Worm (Caenorhabditis elegans) whole organism, young adult: ENCODE results near the gene bus-18.
A peak's percentile ranks its signal among the peaks of the same experiment; 100 is the strongest.

Experiments used
- B0035.1 ChIP-seq: sonication (generic microtip); optimal IDR thresholded peaks from 2 replicates; lab custom pipeline; 2016; ENCODE audit warnings: missing genetic modification characterization, mild to moderate bottlenecking, missing compliant biosample characterization, missing genotype, missing genetic modification reagents
- B0336.3 ChIP-seq: fragments of 200-800 bp; sonication (Bioruptor generic); IDR thresholded peaks from 2 replicates; pipeline ENCODE4 v1.3.6; 2022; ENCODE audit warnings: missing genetic modification characterization, missing compliant biosample characterization
- C06A6.2 ChIP-seq: fragments of 200-800 bp; sonication (Bioruptor generic); conservative IDR thresholded peaks from 2 replicates; pipeline ENCODE4 v1.3.6; 2022; ENCODE audit warnings: missing genetic modification characterization, missing compliant biosample characterization
- C17E4.6 ChIP-seq: fragments of 200-800 bp; sonication (Bioruptor generic); IDR thresholded peaks from 2 replicates; pipeline ENCODE4 v1.3.6; 2022; ENCODE audit warnings: missing genetic modification reagents, missing genetic modification characterization, missing compliant biosample characterization
- F10E7.11 ChIP-seq: sonication (generic microtip); optimal IDR thresholded peaks from 2 replicates; lab custom pipeline; 2017; ENCODE audit warnings: mild to moderate bottlenecking, missing genetic modification characterization, moderate library complexity, missing compliant biosample characterization
- F22D6.2 ChIP-seq: sonication (generic microtip); optimal IDR thresholded peaks from 2 replicates; lab custom pipeline; 2016; ENCODE audit warnings: mild to moderate bottlenecking, missing genetic modification characterization, missing compliant biosample characterization
- F23B12.7 ChIP-seq: sonication (generic microtip); optimal IDR thresholded peaks from 2 replicates; lab custom pipeline; 2017; ENCODE audit warnings: missing genetic modification characterization, mild to moderate bottlenecking, missing compliant biosample characterization, antibody characterized with exemption, moderate library complexity; ENCODE audit not compliant: insufficient read depth
- F52B5.7 ChIP-seq: sonication (generic microtip); optimal IDR thresholded peaks from 2 replicates; lab custom pipeline; 2016; ENCODE audit warnings: mild to moderate bottlenecking, missing genetic modification characterization, missing compliant biosample characterization
- F55B11.4 ChIP-seq: sonication (generic microtip); optimal IDR thresholded peaks from 2 replicates; lab custom pipeline; 2016; ENCODE audit warnings: missing compliant biosample characterization, missing genetic modification characterization, borderline replicate concordance; ENCODE audit not compliant: insufficient read depth
- K11D2.4 ChIP-seq: fragments of 200-800 bp; sonication (Bioruptor generic); IDR thresholded peaks from 2 replicates; pipeline ENCODE4 v1.3.6; 2022; ENCODE audit warnings: missing genetic modification reagents, missing genetic modification characterization, missing compliant biosample characterization
- Y56A3A.18 ChIP-seq: fragments of 200-800 bp; sonication (Bioruptor generic); IDR thresholded peaks from 2 replicates; pipeline ENCODE4 v1.3.6; 2022; ENCODE audit warnings: missing genetic modification reagents, missing genetic modification characterization, missing compliant biosample characterization
- Y79H2A.3 ChIP-seq: fragments of 200-800 bp; sonication (Bioruptor generic); conservative IDR thresholded peaks from 2 replicates; pipeline ENCODE4 v1.3.6; 2022; ENCODE audit warnings: missing genetic modification reagents, missing genetic modification characterization, missing compliant biosample characterization
- Y95B8A.8 ChIP-seq: fragments of 200-800 bp; sonication (Bioruptor generic); IDR thresholded peaks from 2 replicates; pipeline ENCODE4 v1.3.6; 2022; ENCODE audit warnings: missing genetic modification reagents, missing genetic modification characterization, missing compliant biosample characterization
- ZK185.1 ChIP-seq: sonication (generic microtip); optimal IDR thresholded peaks from 2 replicates; lab custom pipeline; 2016; ENCODE audit warnings: mild to moderate bottlenecking, missing genetic modification characterization, missing compliant biosample characterization; ENCODE audit not compliant: poor library complexity, severe bottlenecking
- aptf-3 ChIP-seq: fragments of 200-800 bp; sonication (Bioruptor generic); IDR thresholded peaks from 2 replicates; pipeline ENCODE4 v1.3.6; 2022; ENCODE audit warnings: missing genetic modification characterization, missing compliant biosample characterization
- cebp-1 ChIP-seq, 2 experiments: fragments of 200-800 bp in 1 of 2; sonication (Bioruptor generic) in 1 of 2; sonication (generic microtip) in 1 of 2; IDR thresholded peaks in 1 of 2; optimal IDR thresholded peaks in 1 of 2; 2 replicates each; pipeline versions ENCODE4 v1.3.6 to Lab custom; 2017 to 2022; ENCODE audit warnings: missing compliant biosample characterization in 2 of 2, missing genetic modification characterization in 2 of 2, mild to moderate bottlenecking in 1 of 2, missing genetic modification reagents in 1 of 2, moderate library complexity in 1 of 2
- cebp-2 ChIP-seq: fragments of 200-800 bp; sonication (Bioruptor generic); IDR thresholded peaks from 2 replicates; pipeline ENCODE4 v1.3.6; 2022; ENCODE audit warnings: missing genetic modification characterization, missing compliant biosample characterization
- ceh-40 ChIP-seq: fragments of 200-800 bp; sonication (Bioruptor generic); IDR thresholded peaks from 2 replicates; pipeline ENCODE4 v1.3.6; 2022; ENCODE audit warnings: missing genetic modification characterization, missing compliant biosample characterization
- chd-7 ChIP-seq: sonication (generic microtip); optimal IDR thresholded peaks from 2 replicates; lab custom pipeline; 2016; ENCODE audit warnings: mild to moderate bottlenecking, missing genetic modification characterization, moderate library complexity, missing compliant biosample characterization
- die-1 ChIP-seq: sonication (generic microtip); optimal IDR thresholded peaks from 2 replicates; lab custom pipeline; 2016; ENCODE audit warnings: missing genotype, mild to moderate bottlenecking, missing genetic modification characterization, missing compliant biosample characterization
- egl-44 ChIP-seq: fragments of 200-800 bp; sonication (Bioruptor generic); IDR thresholded peaks from 2 replicates; pipeline ENCODE4 v1.3.6; 2022; ENCODE audit warnings: missing genetic modification reagents, missing genetic modification characterization, missing compliant biosample characterization
- ekl-4 ChIP-seq: fragments of 200-800 bp; sonication (Bioruptor generic); IDR thresholded peaks from 2 replicates; pipeline ENCODE4 v1.3.6; 2022; ENCODE audit warnings: missing genetic modification reagents, missing genetic modification characterization, missing compliant biosample characterization
- fkh-3 ChIP-seq: sonication (generic microtip); optimal IDR thresholded peaks from 2 replicates; lab custom pipeline; 2016; ENCODE audit warnings: mild to moderate bottlenecking, missing genetic modification characterization, missing compliant biosample characterization
- him-1 ChIP-seq: sonication (generic microtip); optimal IDR thresholded peaks from 2 replicates; lab custom pipeline; 2016; ENCODE audit warnings: missing genotype, missing genetic modification reagents, missing genetic modification characterization, missing compliant biosample characterization
- hsf-1 ChIP-seq: fragments of 200-800 bp; sonication (Bioruptor generic); IDR thresholded peaks from 2 replicates; pipeline ENCODE4 v1.3.6; 2022; ENCODE audit warnings: missing genetic modification reagents, missing genetic modification characterization, missing compliant biosample characterization
- madf-10 ChIP-seq: sonication (generic microtip); optimal IDR thresholded peaks from 2 replicates; lab custom pipeline; 2016; ENCODE audit warnings: mild to moderate bottlenecking, missing genetic modification characterization, missing compliant biosample characterization
- madf-8 ChIP-seq: fragments of 200-800 bp; sonication (Bioruptor generic); conservative IDR thresholded peaks from 2 replicates; pipeline ENCODE4 v1.3.6; 2022; ENCODE audit warnings: missing genetic modification reagents, missing genetic modification characterization, missing compliant biosample characterization
- mcd-1 ChIP-seq: fragments of 200-800 bp; sonication (Bioruptor generic); IDR thresholded peaks from 2 replicates; pipeline ENCODE4 v1.3.6; 2022; ENCODE audit warnings: missing genetic modification reagents, missing genetic modification characterization, missing compliant biosample characterization
- mxl-1 ChIP-seq: sonication (generic microtip); optimal IDR thresholded peaks from 2 replicates; lab custom pipeline; 2016; ENCODE audit warnings: missing genetic modification characterization, missing compliant biosample characterization
- nfya-1 ChIP-seq: sonication (generic microtip); optimal IDR thresholded peaks from 2 replicates; lab custom pipeline; 2017; ENCODE audit warnings: antibody characterized with exemption, missing compliant biosample characterization, missing genetic modification characterization, borderline replicate concordance; ENCODE audit not compliant: insufficient read depth
- nfya-2 ChIP-seq: fragments of 200-800 bp; sonication (Bioruptor generic); IDR thresholded peaks from 2 replicates; pipeline ENCODE4 v1.3.6; 2022; ENCODE audit warnings: missing genetic modification reagents, missing genetic modification characterization, missing compliant biosample characterization
- nfyb-1 ChIP-seq: fragments of 200-800 bp; sonication (Bioruptor generic); IDR thresholded peaks from 2 replicates; pipeline ENCODE4 v1.3.6; 2022; ENCODE audit warnings: missing genetic modification reagents, missing genetic modification characterization, missing compliant biosample characterization
- nhr-80 ChIP-seq: sonication (generic microtip); optimal IDR thresholded peaks from 2 replicates; lab custom pipeline; 2016; ENCODE audit warnings: missing genetic modification characterization, missing compliant biosample characterization
- pbrm-1 ChIP-seq: fragments of 200-800 bp; sonication (Bioruptor generic); IDR thresholded peaks from 2 replicates; pipeline ENCODE4 v1.3.6; 2022; ENCODE audit warnings: missing genetic modification reagents, missing genetic modification characterization, missing compliant biosample characterization
- rcor-1 ChIP-seq: fragments of 200-800 bp; sonication (Bioruptor generic); IDR thresholded peaks from 2 replicates; pipeline ENCODE4 v1.3.6; 2022; ENCODE audit warnings: missing genetic modification reagents, missing genetic modification characterization, missing compliant biosample characterization
- sdz-38 ChIP-seq: sonication (generic microtip); optimal IDR thresholded peaks from 2 replicates; lab custom pipeline; 2016; ENCODE audit warnings: missing genotype, missing genetic modification characterization, missing compliant biosample characterization
- sptf-2 ChIP-seq: fragments of 200-800 bp; sonication (Bioruptor generic); optimal IDR thresholded peaks from 2 replicates; lab custom pipeline; 2018; ENCODE audit warnings: mild to moderate bottlenecking, missing genetic modification characterization, missing compliant biosample characterization
- tbp1 ChIP-seq: fragments of 200-800 bp; sonication (Bioruptor generic); optimal IDR thresholded peaks from 2 replicates; lab custom pipeline; 2018; ENCODE audit warnings: mild to moderate bottlenecking, missing genetic modification characterization, missing compliant biosample characterization
- tlf-1 ChIP-seq: fragments of 200-800 bp; sonication (Bioruptor generic); optimal IDR thresholded peaks from 2 replicates; lab custom pipeline; 2018; ENCODE audit warnings: mild to moderate bottlenecking, missing genetic modification characterization, missing compliant biosample characterization
- zfh-2 ChIP-seq: fragments of 200-800 bp; sonication (Bioruptor generic); conservative IDR thresholded peaks from 2 replicates; pipeline ENCODE4 v1.3.6; 2022; ENCODE audit warnings: missing genetic modification reagents, missing genetic modification characterization, missing compliant biosample characterization
- zim-3 ChIP-seq: sonication (generic microtip); optimal IDR thresholded peaks from 2 replicates; lab custom pipeline; 2017; ENCODE audit warnings: mild to moderate bottlenecking, missing genetic modification characterization, moderate library complexity, missing compliant biosample characterization
- ztf-25 ChIP-seq: fragments of 200-800 bp; sonication (Bioruptor generic); IDR thresholded peaks from 2 replicates; pipeline ENCODE4 v1.3.6; 2022; ENCODE audit warnings: missing genetic modification reagents, missing genetic modification characterization, missing compliant biosample characterization
- ztf-26 ChIP-seq: sonication (generic microtip); optimal IDR thresholded peaks from 2 replicates; lab custom pipeline; 2017; ENCODE audit warnings: missing genetic modification characterization, missing compliant biosample characterization
- ztf-6 ChIP-seq: fragments of 200-800 bp; sonication (Bioruptor generic); IDR thresholded peaks from 2 replicates; pipeline ENCODE4 v1.3.6; 2022; ENCODE audit warnings: missing genetic modification reagents, missing genetic modification characterization, missing compliant biosample characterization

bus-18 gene

DNA sequence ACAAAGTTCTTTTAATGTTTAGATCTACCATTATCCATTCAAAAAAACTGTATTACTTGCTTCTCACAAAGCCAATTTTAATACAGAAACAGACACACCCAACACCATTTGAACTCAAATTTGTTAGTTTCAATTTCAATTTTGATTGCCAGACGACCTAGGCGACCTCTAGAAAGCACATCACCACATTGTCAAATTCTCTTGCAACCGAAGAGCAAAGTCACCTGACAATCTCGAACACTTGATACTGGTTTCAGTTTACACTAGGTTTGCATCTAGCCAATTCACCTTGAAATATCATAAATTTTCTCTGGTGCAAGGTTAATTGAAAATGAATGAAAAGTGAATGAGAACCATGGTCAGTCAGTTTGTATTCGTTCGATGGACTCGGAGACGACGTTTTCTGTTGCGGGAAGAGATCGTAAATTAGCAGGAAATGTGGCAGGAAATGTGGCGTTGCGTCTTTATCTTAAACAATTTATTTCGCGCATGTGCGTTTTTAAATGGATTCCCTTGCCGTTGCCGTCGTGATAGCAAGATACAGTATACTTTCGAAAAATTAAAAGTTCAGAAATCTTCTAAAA, 23.8 kb downstream of the bus-18 start:
- no peak for TF ChIP-seq Y95B8A.8
- no peak for TF ChIP-seq C17E4.6 (GFP tag; lab: Robert Waterston, UW)
- TF ChIP-seq aptf-3 (GFP tag; lab: Robert Waterston, UW), result no peak
- no peak for TF ChIP-seq cebp-2 (GFP tag; lab: Robert Waterston, UW)
- no peak for TF ChIP-seq cebp-1 (GFP tag; IDR thresholded peaks at IDR 0.05; lab: Robert Waterston, UW)
- TF ChIP-seq cebp-1 (tag; optimal IDR thresholded peaks at IDR 0.05; lab: Kevin White, UChicago), result no peak
- TF ChIP-seq nfya-2 (GFP tag; lab: Robert Waterston, UW), result no peak
- TF ChIP-seq madf-10 (tag; lab: Kevin White, UChicago), result no peak
- no peak for TF ChIP-seq rcor-1
- TF ChIP-seq ekl-4 (GFP tag; lab: Robert Waterston, UW), result no peak
- TF ChIP-seq F10E7.11 (tag; lab: Kevin White, UChicago), result no peak
- no peak for TF ChIP-seq ztf-26
- no peak for TF ChIP-seq fkh-3
- TF ChIP-seq him-1 (tag; lab: Kevin White, UChicago), result no peak
- TF ChIP-seq nhr-80 (tag; lab: Kevin White, UChicago), result no peak
- TF ChIP-seq mcd-1, result no peak
- no peak for TF ChIP-seq Y56A3A.18
- TF ChIP-seq, all 124 proteins: peak for 0

DNA sequence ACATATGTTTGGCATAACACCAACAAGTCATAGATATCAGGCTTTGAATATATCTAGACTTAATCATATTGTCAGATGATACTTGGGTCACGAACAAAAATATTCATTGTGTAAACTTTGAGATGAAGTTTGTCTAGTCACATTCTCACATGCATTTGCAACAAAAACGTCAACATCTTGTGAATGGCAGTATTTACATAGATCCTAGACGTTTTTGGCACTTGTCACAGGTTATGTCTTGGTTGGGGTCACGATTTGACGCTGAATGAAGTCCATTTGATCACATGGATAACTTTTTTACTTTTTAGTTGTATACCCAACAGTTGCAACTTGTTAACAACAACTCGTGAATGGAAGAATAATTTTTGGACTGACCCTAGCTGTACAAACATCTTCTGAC, 24.8 kb downstream of the bus-18 start:
- no peak for TF ChIP-seq mxl-1
- no peak for TF ChIP-seq ztf-25
- no peak for TF ChIP-seq nfyb-1 (GFP tag; lab: Robert Waterston, UW)
- TF ChIP-seq B0035.1 (tag; lab: Kevin White, UChicago), result no peak
- TF ChIP-seq C17E4.6 (GFP tag; lab: Robert Waterston, UW), result no peak
- 0 out of 2 replicates have a peak, but pooled peaks have one; percentile 12 for TF ChIP-seq K11D2.4 (GFP tag; lab: Robert Waterston, UW)
- TF ChIP-seq, all 124 proteins: peak for 1

DNA sequence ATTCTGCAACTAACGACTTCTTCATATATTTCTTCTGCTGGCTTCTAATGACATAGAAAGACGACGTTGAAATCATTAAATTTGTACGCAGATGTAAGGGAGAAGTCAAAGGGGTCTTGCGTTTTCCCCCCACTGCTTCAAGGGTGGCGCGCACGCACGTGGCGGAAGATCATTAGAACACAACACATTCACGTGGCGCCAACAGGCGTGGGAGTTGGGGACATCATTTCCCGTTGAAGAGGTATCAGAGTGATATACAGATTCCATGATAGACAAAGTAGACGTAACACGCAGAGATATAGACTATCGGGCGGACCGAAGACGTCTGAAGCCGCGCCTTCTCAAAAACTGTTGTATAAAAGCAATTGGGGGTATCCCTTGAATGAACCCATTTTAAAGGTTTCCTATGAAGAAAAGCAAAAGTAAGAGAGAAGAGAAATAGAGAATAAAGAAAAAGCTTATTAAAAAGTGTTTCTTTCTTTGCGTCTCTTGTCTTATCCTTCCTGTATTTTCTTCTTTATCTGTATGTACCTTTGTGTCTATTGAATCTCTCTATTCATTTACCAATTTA, 25.8 kb downstream of the bus-18 start:
- TF ChIP-seq C06A6.2 (GFP tag; lab: Robert Waterston, UW), result peak; percentile 51; the same call in 1 of the 2 replicates
- no peak for TF ChIP-seq sdz-38 (tag; lab: Kevin White, UChicago)
- peak; percentile 86 for TF ChIP-seq die-1
- no peak for TF ChIP-seq F52B5.7 (tag; lab: Kevin White, UChicago)
- no peak for TF ChIP-seq aptf-3 (GFP tag; lab: Robert Waterston, UW)
- TF ChIP-seq tlf-1 (GFP tag; lab: Kevin White, UChicago), result no peak
- no peak for TF ChIP-seq Y79H2A.3 (GFP tag; lab: Robert Waterston, UW)
- TF ChIP-seq mxl-1, result no peak
- no peak for TF ChIP-seq him-1 (tag; lab: Kevin White, UChicago)
- peak; percentile 81 for TF ChIP-seq F22D6.2 (tag; lab: Kevin White, UChicago)
- TF ChIP-seq chd-7 (tag; lab: Kevin White, UChicago), result peak; percentile 66
- no peak for TF ChIP-seq tbp1 (GFP tag; lab: Kevin White, UChicago)
- TF ChIP-seq ztf-26, result peak; percentile 91
- no peak for TF ChIP-seq madf-8 (GFP tag; lab: Robert Waterston, UW)
- TF ChIP-seq ZK185.1, result no peak
- no peak for TF ChIP-seq nfya-1
- TF ChIP-seq egl-44, result peak; percentile 18; the same call in 1 of the 2 replicates
- no peak for TF ChIP-seq ceh-40 (GFP tag; lab: Robert Waterston, UW)
- TF ChIP-seq cebp-1 (GFP tag; IDR thresholded peaks at IDR 0.05; lab: Robert Waterston, UW), result no peak
- TF ChIP-seq cebp-1 (tag; optimal IDR thresholded peaks at IDR 0.05; lab: Kevin White, UChicago), result peak; percentile 3
- TF ChIP-seq nfyb-1 (GFP tag; lab: Robert Waterston, UW), result peak; percentile 70; the same call in 1 of the 2 replicates
- no peak for TF ChIP-seq F55B11.4 (tag; lab: Kevin White, UChicago)
- TF ChIP-seq sptf-2 (GFP tag; lab: Kevin White, UChicago), result no peak
- TF ChIP-seq pbrm-1, result no peak
- TF ChIP-seq hsf-1, result no peak
- no peak for TF ChIP-seq zim-3
- TF ChIP-seq ztf-6, result no peak
- TF ChIP-seq B0336.3, result no peak
- TF ChIP-seq zfh-2 (GFP tag; lab: Robert Waterston, UW), result no peak
- no peak for TF ChIP-seq F23B12.7 (tag; lab: Kevin White, UChicago)
